Worm (Caenorhabditis elegans) whole organism, early embryonic: Measurements from ENCODE around the gene F40F9.3.

Source experiments
- aly-1 ChIP-seq: sonication (generic microtip); optimal IDR thresholded peaks from 2 replicates; lab custom pipeline; 2016; ENCODE audit warnings: missing genetic modification characterization, missing compliant biosample characterization
- ama-1 ChIP-seq: fragments of 150-350 bp; optimal IDR thresholded peaks from 2 replicates; lab custom pipeline; 2014
- ceh-36 ChIP-seq: sonication (generic microtip); optimal IDR thresholded peaks from 2 replicates; lab custom pipeline; 2016; ENCODE audit warnings: missing genetic modification characterization, inconsistent platforms, missing compliant biosample characterization
- ets-7 ChIP-seq: sonication (generic microtip); optimal IDR thresholded peaks from 2 replicates; lab custom pipeline; 2016; ENCODE audit warnings: missing genotype, missing genetic modification characterization, missing compliant biosample characterization
- scrt-1 ChIP-seq: fragments of 200-800 bp; sonication (Bioruptor generic); IDR thresholded peaks from 2 replicates; pipeline ENCODE4 v1.3.6; 2022; ENCODE audit warnings: missing genetic modification characterization, missing compliant biosample characterization
- sea-1 ChIP-seq: fragments of 200-800 bp; sonication (Bioruptor generic); conservative IDR thresholded peaks from 2 replicates; pipeline ENCODE4 v1.3.6; 2022; ENCODE audit warnings: missing genetic modification characterization, missing compliant biosample characterization
- tbx-11 ChIP-seq: fragments of 200-800 bp; sonication (Bioruptor generic); IDR thresholded peaks from 2 replicates; pipeline ENCODE4 v1.3.6; 2022; ENCODE audit warnings: missing genetic modification characterization, missing compliant biosample characterization
- tbx-37 ChIP-seq: fragments of 200-800 bp; sonication (Bioruptor generic); conservative IDR thresholded peaks from 2 replicates; pipeline ENCODE4 v1.3.6; 2022; ENCODE audit warnings: missing genetic modification reagents, missing genetic modification characterization, missing compliant biosample characterization

- TF ChIP-seq ama-1 (lab: Kevin White, UChicago) (no peak), scrt-1 (no peak), sea-1 (GFP tag; lab: Robert Waterston, UW) (no peak), ceh-36 (no peak), aly-1 (tag; lab: Kevin White, UChicago) (no peak), tbx-37 (GFP tag; lab: Robert Waterston, UW) (no peak), ets-7 (tag; lab: Kevin White, UChicago) (no peak), tbx-11 (no peak)
These were observed 5.3 kb upstream of the F40F9.3 start, which contains the start of gene tag-120 for ce11 chrV:9709747-9710146.
